Worm (Caenorhabditis elegans) whole organism, young adult: ENCODE data around the gene F38B6.2.

Source experiments
- F33H1.4 ChIP-seq: fragments of 200-800 bp; sonication (Bioruptor generic); IDR thresholded peaks from 2 replicates; pipeline ENCODE4 v1.3.6; 2022; ENCODE audit warnings: missing genetic modification reagents, missing genetic modification characterization, missing compliant biosample characterization
- T26A5.8 ChIP-seq: sonication (generic microtip); optimal IDR thresholded peaks from 2 replicates; lab custom pipeline; 2016; ENCODE audit warnings: missing genetic modification characterization, missing compliant biosample characterization
- bed-2 ChIP-seq: fragments of 200-800 bp; sonication (Bioruptor generic); IDR thresholded peaks from 2 replicates; pipeline ENCODE4 v1.3.6; 2022; ENCODE audit warnings: missing genetic modification reagents, missing genetic modification characterization, missing compliant biosample characterization
- hsf-1 ChIP-seq: fragments of 200-800 bp; sonication (Bioruptor generic); IDR thresholded peaks from 2 replicates; pipeline ENCODE4 v1.3.6; 2022; ENCODE audit warnings: missing genetic modification reagents, missing genetic modification characterization, missing compliant biosample characterization
- madf-8 ChIP-seq: fragments of 200-800 bp; sonication (Bioruptor generic); conservative IDR thresholded peaks from 2 replicates; pipeline ENCODE4 v1.3.6; 2022; ENCODE audit warnings: missing genetic modification reagents, missing genetic modification characterization, missing compliant biosample characterization
- nfya-2 ChIP-seq: fragments of 200-800 bp; sonication (Bioruptor generic); IDR thresholded peaks from 2 replicates; pipeline ENCODE4 v1.3.6; 2022; ENCODE audit warnings: missing genetic modification reagents, missing genetic modification characterization, missing compliant biosample characterization
- nfyb-1 ChIP-seq: fragments of 200-800 bp; sonication (Bioruptor generic); IDR thresholded peaks from 2 replicates; pipeline ENCODE4 v1.3.6; 2022; ENCODE audit warnings: missing genetic modification reagents, missing genetic modification characterization, missing compliant biosample characterization
- nhr-120 ChIP-seq: fragments of 200-800 bp; sonication (Bioruptor generic); IDR thresholded peaks from 2 replicates; pipeline ENCODE4 v1.3.6; 2022; ENCODE audit warnings: missing genetic modification characterization, missing compliant biosample characterization
- nhr-80 ChIP-seq: sonication (generic microtip); optimal IDR thresholded peaks from 2 replicates; lab custom pipeline; 2016; ENCODE audit warnings: missing genetic modification characterization, missing compliant biosample characterization
- nhr-90 ChIP-seq: sonication (generic microtip); optimal IDR thresholded peaks from 2 replicates; lab custom pipeline; 2016; ENCODE audit warnings: missing genotype, mild to moderate bottlenecking, missing genetic modification characterization, missing compliant biosample characterization
- pha-4 ChIP-seq: fragments of 150-350 bp; sonication (generic microtip); optimal IDR thresholded peaks from 2 replicates; lab custom pipeline; 2014; ENCODE audit warnings: missing biosample characterization, missing genetic modification reagents, missing genetic modification characterization

DNA sequence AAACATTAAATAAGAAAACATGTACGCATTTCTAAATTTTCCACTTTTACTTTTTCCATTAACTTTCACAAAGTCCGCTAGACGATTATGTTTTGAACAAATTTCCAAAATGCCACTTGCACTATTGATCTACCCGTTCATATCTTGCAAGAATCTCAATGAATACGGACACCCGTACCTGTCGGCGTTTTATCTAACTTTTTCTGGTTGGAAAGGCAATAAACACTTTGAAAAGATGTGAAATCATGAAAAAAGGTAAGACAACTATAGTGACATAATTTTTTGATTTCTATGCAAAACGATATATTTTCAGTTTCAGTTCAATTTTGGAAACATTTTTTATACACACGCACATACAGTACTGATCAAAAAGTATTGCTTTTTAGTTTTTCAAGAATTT lies 26.6 kb upstream of the F38B6.2 start:
- TF ChIP-seq T26A5.8 (tag; lab: Kevin White, UChicago) (no peak), F33H1.4 (GFP tag; lab: Robert Waterston, UW) (no peak), nhr-80 (tag; lab: Kevin White, UChicago) (no peak), nhr-90 (tag; lab: Kevin White, UChicago) (no peak), nhr-120 (no peak), hsf-1 (GFP tag; lab: Robert Waterston, UW) (no peak), nfyb-1 (no peak), pha-4 (tag; lab: Kevin White, UChicago) (no peak), nfya-2 (no peak), bed-2 (GFP tag; lab: Robert Waterston, UW) (no peak), madf-8 (no peak)
